Worm (Caenorhabditis elegans): ENCODE results near the gene gex-3.

ce11 chrIV:12451225-12451831, 47.1 kb downstream of the gex-3 start, which contains the start of gene dpy-26:
- no peak for TF ChIP-seq nhr-237 (tag; optimal IDR thresholded peaks at IDR 0.05)
- TF ChIP-seq sox-4 (tag; optimal IDR thresholded peaks at IDR 0.05), result no peak
